Worm (Caenorhabditis elegans): ENCODE measurements around the gene sru-3.
A peak's percentile ranks its signal among the peaks of the same experiment; 100 is the strongest.

The sru-3 gene

ce11 chrIV:9496306-9496705 lies at the start of gene sru-3:
Gene sru-3, plus strand, starts transcription at chrIV:9496606.
- TF ChIP-seq nhr-23 (tag; optimal IDR thresholded peaks at IDR 0.05) (no peak), hmg-11 (tag; optimal IDR thresholded peaks at IDR 0.05) (no peak), daf-12 (tag; optimal IDR thresholded peaks at IDR 0.05) (no peak), ama-1 (optimal IDR thresholded peaks at IDR 0.05) (no peak), nhr-43 (tag; optimal IDR thresholded peaks at IDR 0.05; ENCODE audit: poor library complexity, severe bottlenecking) (no peak), tbx-2 (tag; optimal IDR thresholded peaks at IDR 0.05) (no peak), egl-27 (tag; optimal IDR thresholded peaks at IDR 0.05) (no peak), unc-62 (GFP tag; optimal IDR thresholded peaks at IDR 0.05) (no peak), snpc-4 (tag; optimal IDR thresholded peaks at IDR 0.05) (no peak), fkh-2 (tag; optimal IDR thresholded peaks at IDR 0.05) (no peak), lin-39 (tag; optimal IDR thresholded peaks at IDR 0.05) (no peak), fos-1 (tag; optimal IDR thresholded peaks at IDR 0.05) (no peak), nhr-11 (tag; optimal IDR thresholded peaks at IDR 0.05) (no peak), zag-1 (tag; optimal IDR thresholded peaks at IDR 0.05) (no peak), pqm-1 (tag; optimal IDR thresholded peaks at IDR 0.05) (no peak)

- TF ChIP-seq sea-2 (GFP tag; optimal IDR thresholded peaks at IDR 0.05) = no peak
- no peak for TF ChIP-seq ZK546.5 (tag; optimal IDR thresholded peaks at IDR 0.05)
- no peak for TF ChIP-seq jun-1 (tag; optimal IDR thresholded peaks at IDR 0.05)
- no peak for TF ChIP-seq eor-1 (tag; optimal IDR thresholded peaks at IDR 0.05)
- no peak for TF ChIP-seq fkh-10 (GFP tag; optimal IDR thresholded peaks at IDR 0.05)
- TF ChIP-seq ceh-16 (tag; optimal IDR thresholded peaks at IDR 0.05) = no peak
These were observed 49.2 kb upstream of the sru-3 start, which contains the start of gene hsp-12.6 for ce11 chrIV:9447209-9447608. Gene hsp-12.6, minus strand, starts transcription at chrIV:9447228.

DNA sequence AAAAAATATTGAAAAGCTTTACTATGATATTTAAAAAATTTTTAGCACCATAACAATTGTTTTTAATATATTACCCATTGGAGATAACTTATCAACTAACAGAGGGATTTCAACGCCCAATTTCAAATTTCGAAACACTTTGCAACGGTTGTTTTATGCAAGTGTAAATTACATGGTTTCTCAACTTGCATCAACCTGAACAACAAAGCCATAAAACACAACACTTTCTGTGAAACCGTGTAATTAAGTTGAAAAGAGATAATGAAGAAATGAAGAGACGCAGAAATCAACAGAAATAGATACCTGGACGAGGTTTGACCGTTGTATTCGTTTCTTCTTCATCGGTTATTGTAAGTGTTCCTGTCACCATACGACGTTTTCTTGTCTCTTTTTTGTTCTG lies 46.0 kb upstream of the sru-3 start, which contains the start of gene cpin-1:
cpin-1 (plus strand) TSS at position 301 of the 400 bp plus-strand sequence.
- TF ChIP-seq sea-2 (GFP tag; optimal IDR thresholded peaks at IDR 0.05) (no peak), nhr-25 (tag; optimal IDR thresholded peaks at IDR 0.05) (peak; percentile 3)

- TF ChIP-seq nhr-11 (tag; optimal IDR thresholded peaks at IDR 0.05) (no peak), nhr-12 (tag; optimal IDR thresholded peaks at IDR 0.05) (no peak), tbx-2 (tag; optimal IDR thresholded peaks at IDR 0.05) (no peak), nhr-237 (tag; optimal IDR thresholded peaks at IDR 0.05) (no peak), skn-1 (tag; optimal IDR thresholded peaks at IDR 0.05) (no peak), fos-1 (tag; optimal IDR thresholded peaks at IDR 0.05) (no peak), nhr-67 (tag; optimal IDR thresholded peaks at IDR 0.05) (no peak), lin-15B (tag; optimal IDR thresholded peaks at IDR 0.05) (no peak), aly-2 (tag; optimal IDR thresholded peaks at IDR 0.05) (no peak), nfya-1 (tag; optimal IDR thresholded peaks at IDR 0.05; ENCODE audit: insufficient read depth) (no peak), fkh-10 (GFP tag; optimal IDR thresholded peaks at IDR 0.05) (no peak)
These were observed 44.6 kb upstream of the sru-3 start for ce11 chrIV:9451816-9452215.

DNA sequence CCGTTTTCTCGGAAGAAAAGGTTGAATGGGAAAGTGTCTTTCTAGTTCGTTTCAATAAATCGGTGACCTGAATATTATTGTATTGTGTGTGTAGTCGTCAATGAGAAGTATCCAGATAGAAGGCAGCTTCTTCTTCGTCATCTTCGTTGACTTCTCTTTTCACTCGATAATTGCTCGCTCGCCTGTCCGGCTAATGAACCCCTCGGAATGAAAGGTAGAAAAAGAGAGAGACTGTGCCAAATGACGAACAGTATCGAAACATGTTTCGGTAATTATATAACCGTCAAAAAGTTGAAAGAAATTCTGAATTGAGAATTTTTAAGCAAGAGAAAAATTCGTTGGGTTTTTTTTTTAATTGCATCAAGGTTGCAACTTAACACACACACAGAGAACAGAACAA lies 39.0 kb upstream of the sru-3 start, which contains the start of gene cutl-17:
cutl-17 (minus strand) TSS at position 101 of the 400 bp plus-strand sequence.
- no peak for TF ChIP-seq mdl-1 (tag; optimal IDR thresholded peaks at IDR 0.05)
- no peak for TF ChIP-seq sea-2 (GFP tag; optimal IDR thresholded peaks at IDR 0.05)
- TF ChIP-seq zag-1 (tag; optimal IDR thresholded peaks at IDR 0.05) = no peak
- TF ChIP-seq egl-27 (tag; optimal IDR thresholded peaks at IDR 0.05) = no peak
- no peak for TF ChIP-seq mml-1 (tag; optimal IDR thresholded peaks at IDR 0.05)
- TF ChIP-seq snpc-4 (tag; optimal IDR thresholded peaks at IDR 0.05) = no peak
- no peak for TF ChIP-seq nhr-11 (tag; optimal IDR thresholded peaks at IDR 0.05)
- TF ChIP-seq nhr-28 (tag; optimal IDR thresholded peaks at IDR 0.05) = no peak
- no peak for TF ChIP-seq fkh-2 (tag; optimal IDR thresholded peaks at IDR 0.05)
- TF ChIP-seq eor-1 (tag; optimal IDR thresholded peaks at IDR 0.05) = no peak
- no peak for TF ChIP-seq fkh-10 (GFP tag; optimal IDR thresholded peaks at IDR 0.05)
- TF ChIP-seq nhr-237 (tag; optimal IDR thresholded peaks at IDR 0.05) = no peak
- no peak for TF ChIP-seq tbx-2 (tag; optimal IDR thresholded peaks at IDR 0.05)

DNA sequence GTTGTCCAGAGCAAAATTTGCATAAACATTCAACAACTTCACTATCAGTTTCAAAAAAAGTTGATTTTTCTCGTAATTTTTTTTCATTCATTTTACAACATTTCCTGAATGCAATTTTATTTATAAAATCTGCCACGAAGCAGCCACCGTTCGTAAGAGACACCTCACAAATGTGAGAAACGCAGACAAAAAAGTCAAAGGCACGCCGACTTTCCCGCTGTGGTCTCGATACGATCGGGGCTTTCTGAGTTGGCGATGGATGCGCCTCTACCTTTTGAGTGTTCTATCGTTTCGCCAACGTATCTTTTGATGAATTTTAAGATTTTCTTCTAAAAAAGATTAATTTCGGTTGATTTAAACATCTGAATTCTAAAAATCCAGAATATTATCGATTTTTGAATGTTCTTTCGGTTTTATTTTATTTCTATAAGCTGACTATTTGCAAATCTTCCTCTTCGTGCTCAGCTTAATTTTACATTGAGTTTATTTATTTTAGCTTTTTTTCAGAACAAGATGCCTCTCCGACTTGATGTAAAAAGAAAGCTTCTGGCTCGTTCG lies 37.1 kb upstream of the sru-3 start, which contains the start of gene copb-2:
copb-2 (plus strand) TSS at position 508 of the 558 bp plus-strand sequence.
- TF ChIP-seq ceh-28 (tag; optimal IDR thresholded peaks at IDR 0.05) (peak; percentile 50), snpc-4 (tag; optimal IDR thresholded peaks at IDR 0.05) (peak; percentile 85), hmg-11 (tag; optimal IDR thresholded peaks at IDR 0.05) (peak; percentile 77), nhr-23 (tag; optimal IDR thresholded peaks at IDR 0.05) (peak; percentile 57), elt-2 (tag; optimal IDR thresholded peaks at IDR 0.05) (peak; percentile 43), egl-5 (tag; optimal IDR thresholded peaks at IDR 0.05) (peak; percentile 22), ceh-9 (tag; optimal IDR thresholded peaks at IDR 0.05) (no peak), nfya-1 (tag; optimal IDR thresholded peaks at IDR 0.05; ENCODE audit: insufficient read depth) (peak; percentile 78), jun-1 (tag; optimal IDR thresholded peaks at IDR 0.05) (no peak), lin-15B (tag; optimal IDR thresholded peaks at IDR 0.05) (peak; percentile 74)
